Worm (Caenorhabditis elegans): ENCODE results near the gene ZK673.11.

DNA sequence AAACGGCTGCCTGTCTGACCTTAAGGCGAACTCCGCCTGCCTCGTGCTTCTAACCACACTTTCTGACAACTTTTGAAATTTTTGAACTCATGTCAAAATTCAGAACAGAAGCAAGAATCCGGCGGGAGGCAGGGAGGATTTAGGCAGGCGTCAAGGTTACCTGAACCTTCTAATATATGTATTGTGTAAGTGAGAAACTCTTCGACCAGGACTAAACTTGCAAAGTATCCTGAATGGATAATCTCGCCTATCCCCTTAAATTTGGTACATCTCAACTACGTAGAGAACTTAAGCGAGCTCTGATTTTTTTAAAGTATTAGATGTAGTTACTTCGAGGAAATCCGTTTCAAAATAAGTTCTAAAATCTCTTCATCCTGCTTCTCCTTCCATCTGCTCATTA, 46.1 kb upstream of the ZK673.11 start, which contains the start of gene E04D5.5:
- TF ChIP-seq lsy-2 (tag; optimal IDR thresholded peaks at IDR 0.05) (no peak), snpc-4 (tag; optimal IDR thresholded peaks at IDR 0.05) (no peak), pqm-1 (tag; optimal IDR thresholded peaks at IDR 0.05) (no peak), lin-13 (GFP tag; optimal IDR thresholded peaks at IDR 0.05) (no peak), unc-62 (GFP tag; optimal IDR thresholded peaks at IDR 0.05 in 1 of 2) (no peak), unc-62 (tag; optimal IDR thresholded peaks at IDR 0.05) (no peak), nhr-10 (tag; optimal IDR thresholded peaks at IDR 0.05) (no peak), ama-1 (optimal IDR thresholded peaks at IDR 0.05) (no peak), aha-1 (tag) (no peak), zfp-2 (tag; optimal IDR thresholded peaks at IDR 0.05) (no peak), nhr-28 (tag; optimal IDR thresholded peaks at IDR 0.05) (no peak), dpl-1 (GFP tag; optimal IDR thresholded peaks at IDR 0.05) (no peak), nhr-237 (tag; optimal IDR thresholded peaks at IDR 0.05) (no peak)
